Worm (Caenorhabditis elegans) whole organism, midembryonic: ENCODE results near the gene hrg-6.

Source experiments
- T22C8.4 ChIP-seq: fragments of 200-800 bp; sonication (Bioruptor generic); IDR thresholded peaks from 2 replicates; pipeline ENCODE4 v1.3.6; 2022; ENCODE audit warnings: missing genetic modification characterization, missing compliant biosample characterization
- cog-1 ChIP-seq: sonication (generic microtip); optimal IDR thresholded peaks from 2 replicates; lab custom pipeline; 2016; ENCODE audit warnings: missing genetic modification characterization, missing compliant biosample characterization
- flt-1 ChIP-seq: fragments of 200-800 bp; sonication (Bioruptor generic); IDR thresholded peaks from 2 replicates; pipeline ENCODE4 v1.3.6; 2022; ENCODE audit warnings: missing genetic modification characterization, missing compliant biosample characterization
- klf-2 ChIP-seq: fragments of 200-800 bp; sonication (Bioruptor generic); conservative IDR thresholded peaks from 2 replicates; pipeline ENCODE4 v1.3.6; 2022; ENCODE audit warnings: missing genetic modification reagents, missing genetic modification characterization, missing compliant biosample characterization
- med-1 ChIP-seq: sonication (generic microtip); optimal IDR thresholded peaks from 2 replicates; lab custom pipeline; 2017; ENCODE audit warnings: missing genetic modification characterization, mild to moderate bottlenecking, missing compliant biosample characterization, antibody characterized with exemption, missing genetic modification reagents; ENCODE audit not compliant: insufficient read depth
- ref-1 ChIP-seq: fragments of 200-800 bp; sonication (Bioruptor generic); conservative IDR thresholded peaks from 2 replicates; pipeline ENCODE4 v1.3.6; 2022; ENCODE audit warnings: missing genetic modification reagents, missing genetic modification characterization, missing compliant biosample characterization
- tab-1 ChIP-seq: fragments of 200-800 bp; sonication (Bioruptor generic); IDR thresholded peaks from 2 replicates; pipeline ENCODE4 v1.3.6; 2022; ENCODE audit warnings: missing genetic modification characterization, missing compliant biosample characterization
- ztf-23 ChIP-seq: fragments of 200-800 bp; sonication (Bioruptor generic); IDR thresholded peaks from 2 replicates; pipeline ENCODE4 v1.3.6; 2022; ENCODE audit warnings: missing genetic modification reagents, missing genetic modification characterization, missing compliant biosample characterization
- ztf-29 ChIP-seq: fragments of 200-800 bp; sonication (Bioruptor generic); IDR thresholded peaks from 2 replicates; pipeline ENCODE4 v1.3.6; 2022; ENCODE audit warnings: missing genetic modification reagents, missing genetic modification characterization, missing compliant biosample characterization

Gene hrg-6

DNA sequence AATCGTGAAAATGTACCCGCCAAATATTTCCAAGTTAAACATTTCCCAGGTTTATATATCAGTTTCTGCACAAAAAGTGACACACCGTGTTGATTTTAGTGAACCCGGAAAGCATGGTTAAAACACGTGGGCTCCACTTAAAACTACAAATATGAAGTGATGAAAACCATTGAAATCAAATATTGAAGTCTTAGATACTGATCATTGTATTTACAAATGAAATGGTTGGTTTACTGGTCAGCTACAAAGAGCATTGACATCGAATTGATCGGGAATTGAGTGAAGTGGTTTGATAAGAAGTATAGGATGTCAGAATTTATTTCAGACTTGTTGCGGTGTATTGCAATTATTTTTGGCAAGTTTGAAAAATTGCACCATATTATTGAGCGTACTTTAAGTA is 3.0 kb upstream of the hrg-6 start, which contains the start of gene hrg-5:
Gene hrg-5, minus strand, starts transcription at position 17 of the 400 bp plus-strand sequence.
- TF ChIP-seq ztf-23 (GFP tag; lab: Robert Waterston, UW) (no peak), flt-1 (GFP tag; lab: Robert Waterston, UW) (no peak), tab-1 (GFP tag; lab: Robert Waterston, UW) (no peak), ztf-29 (GFP tag; lab: Robert Waterston, UW) (no peak), T22C8.4 (GFP tag; lab: Robert Waterston, UW) (no peak)

DNA sequence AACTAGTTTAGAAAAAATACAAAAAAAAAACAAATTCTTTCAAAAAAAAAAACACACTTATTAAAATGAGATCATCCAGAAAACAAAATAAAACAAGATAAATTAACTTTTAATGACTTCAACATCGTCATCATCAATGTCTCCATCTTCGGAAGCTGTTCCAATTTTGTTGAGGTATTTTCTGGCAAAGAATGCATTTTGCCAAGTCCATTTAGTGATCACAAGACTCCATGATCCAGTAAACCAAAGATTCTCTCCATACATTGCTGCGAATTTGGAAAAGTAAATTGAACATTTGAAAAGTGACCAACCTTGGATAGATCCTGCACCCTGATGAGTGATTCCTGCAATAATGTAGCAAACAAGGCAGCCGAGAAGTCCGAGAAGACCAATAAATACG is 2.3 kb upstream of the hrg-6 start:
- no peak for TF ChIP-seq flt-1 (GFP tag; lab: Robert Waterston, UW)
- TF ChIP-seq tab-1 (GFP tag; lab: Robert Waterston, UW): no peak
- no peak for TF ChIP-seq ztf-29 (GFP tag; lab: Robert Waterston, UW)
- TF ChIP-seq med-1: no peak
- TF ChIP-seq cog-1: no peak
- no peak for TF ChIP-seq ztf-23 (GFP tag; lab: Robert Waterston, UW)
- TF ChIP-seq klf-2 (GFP tag; lab: Robert Waterston, UW): no peak

DNA sequence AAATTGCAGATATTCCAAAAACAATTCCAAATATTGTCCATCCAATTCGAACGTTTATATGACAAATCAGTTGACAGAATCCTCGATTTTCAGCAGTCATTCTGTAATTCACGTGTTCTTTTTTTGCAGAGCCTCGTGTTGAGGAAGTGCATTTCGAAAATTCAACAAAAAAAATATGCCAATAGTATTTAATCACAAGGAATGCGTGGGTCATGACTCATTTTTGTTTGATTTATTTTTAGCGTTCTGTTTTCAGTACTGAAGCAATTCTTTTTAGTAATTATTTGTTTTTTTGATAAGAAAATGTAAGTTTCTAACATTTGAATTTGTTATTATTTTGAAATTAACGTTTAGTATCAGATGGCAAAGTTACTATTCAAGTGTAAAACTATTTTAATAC is 1.5 kb upstream of the hrg-6 start, which contains the start of gene hrg-4:
Gene hrg-4, minus strand, starts transcription at position 101 of the 400 bp plus-strand sequence.
- no peak for TF ChIP-seq ztf-29 (GFP tag; lab: Robert Waterston, UW)
- TF ChIP-seq ztf-23 (GFP tag; lab: Robert Waterston, UW): no peak
- TF ChIP-seq med-1: no peak
- TF ChIP-seq ref-1 (GFP tag; lab: Robert Waterston, UW): no peak
- TF ChIP-seq T22C8.4 (GFP tag; lab: Robert Waterston, UW): no peak
- TF ChIP-seq klf-2 (GFP tag; lab: Robert Waterston, UW): no peak
- TF ChIP-seq tab-1 (GFP tag; lab: Robert Waterston, UW): no peak
- TF ChIP-seq cog-1: no peak
- TF ChIP-seq flt-1 (GFP tag; lab: Robert Waterston, UW): no peak

DNA sequence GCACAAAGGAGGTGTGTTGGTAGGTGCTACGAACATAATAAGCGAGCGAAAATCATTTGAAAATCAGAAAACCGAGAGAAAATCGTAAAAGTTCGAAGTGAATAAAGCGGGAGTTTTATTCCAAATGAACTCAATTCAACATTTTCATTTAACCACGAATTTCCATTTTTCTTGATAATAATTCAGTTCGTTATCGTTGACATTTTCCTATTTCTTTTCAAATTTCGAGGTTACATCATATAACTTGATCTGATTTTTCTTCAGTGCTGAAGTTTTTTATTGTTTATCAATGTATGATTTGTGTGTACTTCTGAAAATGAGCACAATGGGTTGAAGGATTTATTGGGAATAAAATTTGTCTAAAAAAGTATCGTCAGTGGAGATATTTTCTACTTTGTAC is 748 bp upstream of the hrg-6 start:
- TF ChIP-seq ztf-23 (GFP tag; lab: Robert Waterston, UW) (no peak), T22C8.4 (GFP tag; lab: Robert Waterston, UW) (no peak), klf-2 (GFP tag; lab: Robert Waterston, UW) (no peak), cog-1 (no peak), tab-1 (GFP tag; lab: Robert Waterston, UW) (no peak), med-1 (no peak), flt-1 (GFP tag; lab: Robert Waterston, UW) (no peak), ref-1 (GFP tag; lab: Robert Waterston, UW) (no peak), ztf-29 (GFP tag; lab: Robert Waterston, UW) (no peak)

DNA sequence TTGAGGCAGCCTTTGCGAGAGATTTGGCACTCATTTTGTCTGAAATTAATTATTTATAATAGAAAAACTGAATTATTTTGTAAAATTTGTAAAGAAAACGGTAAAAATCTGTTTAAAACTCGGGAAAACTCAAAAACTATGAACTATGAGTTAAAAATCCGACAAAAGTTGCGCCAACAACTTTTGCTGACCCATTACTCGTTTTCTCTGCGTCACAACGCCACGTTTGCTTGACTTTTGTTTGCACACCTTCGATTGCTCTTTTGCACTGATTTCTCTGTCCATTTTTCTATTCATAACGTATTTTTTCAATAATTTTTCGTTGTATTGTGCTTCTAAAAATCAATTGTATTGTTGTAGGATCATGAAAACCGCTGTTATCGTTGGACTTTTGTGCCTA is 3.8 kb downstream of the hrg-6 start, which contains the start of gene fkb-1:
Gene fkb-1, plus strand, starts transcription at position 361 of the 400 bp plus-strand sequence.
- TF ChIP-seq ztf-29 (GFP tag; lab: Robert Waterston, UW) (no peak), flt-1 (GFP tag; lab: Robert Waterston, UW) (no peak), cog-1 (no peak), klf-2 (GFP tag; lab: Robert Waterston, UW) (no peak), ztf-23 (GFP tag; lab: Robert Waterston, UW) (no peak), tab-1 (GFP tag; lab: Robert Waterston, UW) (no peak), ref-1 (GFP tag; lab: Robert Waterston, UW) (no peak), T22C8.4 (GFP tag; lab: Robert Waterston, UW) (no peak), med-1 (no peak)

DNA sequence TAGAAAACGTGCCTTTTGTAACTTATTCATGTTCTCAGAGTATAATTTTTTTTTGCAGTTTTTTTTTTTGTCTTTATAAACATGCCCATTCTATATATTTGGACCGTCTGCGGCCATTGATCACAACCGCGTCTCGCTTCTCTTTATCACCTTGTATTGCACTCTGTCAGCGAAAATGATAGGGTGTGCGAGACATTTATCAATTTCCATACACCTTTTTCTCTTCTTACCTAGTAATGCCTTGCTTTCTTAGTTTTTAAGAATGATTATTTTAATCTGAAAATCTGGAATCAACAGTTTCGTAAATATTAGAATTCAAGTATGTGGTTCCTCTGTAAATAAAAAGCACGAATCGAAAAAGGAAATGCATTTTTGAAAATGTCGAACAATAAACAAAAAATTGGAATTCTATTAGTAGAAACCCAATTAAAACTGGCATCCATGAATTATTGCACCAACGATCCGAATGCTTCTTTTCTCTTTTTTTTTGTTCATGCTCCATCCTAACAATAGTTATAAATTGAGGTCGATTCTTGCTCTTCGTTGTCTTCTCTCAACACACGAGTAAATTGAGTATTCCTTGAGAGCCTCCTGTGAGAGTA is 4.8 kb downstream of the hrg-6 start:
- no peak for TF ChIP-seq cog-1
- no peak for TF ChIP-seq klf-2 (GFP tag; lab: Robert Waterston, UW)
- TF ChIP-seq flt-1 (GFP tag; lab: Robert Waterston, UW): no peak
- no peak for TF ChIP-seq ztf-29 (GFP tag; lab: Robert Waterston, UW)
- TF ChIP-seq tab-1 (GFP tag; lab: Robert Waterston, UW): no peak
- TF ChIP-seq ref-1 (GFP tag; lab: Robert Waterston, UW): no peak
- no peak for TF ChIP-seq ztf-23 (GFP tag; lab: Robert Waterston, UW)
- TF ChIP-seq med-1: no peak
- TF ChIP-seq T22C8.4 (GFP tag; lab: Robert Waterston, UW): no peak

DNA sequence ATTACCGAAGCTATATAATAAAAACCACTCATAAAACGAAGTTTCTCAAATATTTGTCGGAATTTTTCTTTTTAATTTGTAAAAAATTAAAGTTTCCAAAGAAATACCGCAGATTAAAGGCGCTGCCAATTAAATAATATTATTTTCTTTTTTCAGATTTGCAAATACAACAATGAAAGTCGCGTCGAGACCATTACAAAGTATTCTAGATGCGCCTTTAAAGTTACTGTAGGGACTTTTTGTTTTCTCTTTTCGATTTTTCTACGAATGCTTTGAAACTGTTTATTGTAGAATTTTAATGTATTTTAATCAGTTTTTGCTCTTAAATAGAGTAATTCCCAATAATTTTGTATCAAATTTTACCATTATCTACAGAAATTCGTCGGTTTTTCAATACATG is 5.8 kb downstream of the hrg-6 start:
- no peak for TF ChIP-seq klf-2 (GFP tag; lab: Robert Waterston, UW)
- TF ChIP-seq flt-1 (GFP tag; lab: Robert Waterston, UW): no peak
- TF ChIP-seq T22C8.4 (GFP tag; lab: Robert Waterston, UW): no peak
- TF ChIP-seq tab-1 (GFP tag; lab: Robert Waterston, UW): no peak
- no peak for TF ChIP-seq cog-1
- TF ChIP-seq ref-1 (GFP tag; lab: Robert Waterston, UW): no peak
- TF ChIP-seq ztf-29 (GFP tag; lab: Robert Waterston, UW): no peak
- no peak for TF ChIP-seq ztf-23 (GFP tag; lab: Robert Waterston, UW)
- no peak for TF ChIP-seq med-1

- TF ChIP-seq ref-1 (GFP tag; lab: Robert Waterston, UW) (no peak), flt-1 (GFP tag; lab: Robert Waterston, UW) (no peak), tab-1 (GFP tag; lab: Robert Waterston, UW) (no peak), T22C8.4 (GFP tag; lab: Robert Waterston, UW) (no peak), cog-1 (no peak), ztf-29 (GFP tag; lab: Robert Waterston, UW) (no peak), klf-2 (GFP tag; lab: Robert Waterston, UW) (no peak), ztf-23 (GFP tag; lab: Robert Waterston, UW) (no peak), med-1 (no peak)
These were observed 6.1 kb downstream of the hrg-6 start, which contains the start of gene kdin-1 for ce11 chrIV:11038618-11038664. Gene kdin-1, plus strand, starts transcription at chrIV:11038655.

DNA sequence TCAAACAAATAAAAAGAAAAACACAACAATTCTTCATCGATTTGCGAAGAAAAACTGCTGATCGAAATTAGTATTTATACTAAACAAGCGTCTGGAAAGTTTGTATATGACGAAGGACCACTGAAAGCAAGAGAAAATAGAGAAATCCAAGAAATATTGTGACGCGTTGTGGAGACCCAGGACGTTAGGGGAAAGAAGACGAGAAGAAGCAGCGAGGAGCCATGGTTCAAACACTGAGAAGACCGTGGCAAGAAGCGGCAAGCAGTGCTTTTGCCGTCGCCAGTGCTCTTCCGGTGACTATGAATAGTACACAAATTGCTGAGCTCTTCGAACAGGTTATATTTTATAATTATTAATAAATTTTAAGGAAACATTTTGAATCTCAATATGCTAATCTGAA is 6.3 kb downstream of the hrg-6 start:
- no peak for TF ChIP-seq T22C8.4 (GFP tag; lab: Robert Waterston, UW)

DNA sequence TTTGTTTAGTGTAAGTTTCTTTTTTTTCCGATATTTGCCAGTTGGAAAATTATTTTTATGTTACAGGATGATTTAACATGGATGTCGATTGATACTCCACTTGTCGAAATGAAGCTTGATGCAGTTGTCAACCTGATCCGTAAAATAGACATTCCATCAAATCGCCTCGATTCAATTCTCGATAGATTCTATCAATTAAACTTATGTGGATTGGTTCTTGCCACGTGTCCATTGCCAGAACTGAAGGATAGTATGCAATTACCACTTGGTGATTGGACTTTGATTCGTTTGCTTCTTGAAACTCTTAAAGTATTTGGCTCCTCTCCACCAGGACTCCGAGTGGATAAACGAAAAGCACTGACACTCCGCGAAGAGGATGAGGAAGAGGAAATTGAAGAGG is 12.0 kb downstream of the hrg-6 start:
- TF ChIP-seq cog-1: no peak
- no peak for TF ChIP-seq ztf-23 (GFP tag; lab: Robert Waterston, UW)
